Fruit fly (Drosophila melanogaster) whole organism, pupa: ENCODE results near the gene CG31178.
A peak's percentile ranks its signal among the peaks of the same experiment; 100 is the strongest.

Source experiments
- CG10348 ChIP-seq: fragments of 200-800 bp; sonication (Bioruptor generic); IDR thresholded peaks from 2 replicates; pipeline ENCODE4 v1.3.6; 2022; ENCODE audit warnings: missing biosample characterization, missing genetic modification characterization
- CG12605 ChIP-seq: fragments of 200-800 bp; sonication (Bioruptor generic); IDR thresholded peaks from 2 replicates; pipeline ENCODE4 v1.3.6; 2022; ENCODE audit warnings: missing biosample characterization, missing genetic modification characterization
- CG13204 ChIP-seq: fragments of 200-800 bp; sonication (Bioruptor generic); optimal IDR thresholded peaks from 2 replicates; lab custom pipeline; 2018; ENCODE audit warnings: missing biosample characterization, mild to moderate bottlenecking, missing genetic modification characterization, moderate library complexity
- CG14655 ChIP-seq: fragments of 200-800 bp; sonication (Bioruptor generic); optimal IDR thresholded peaks from 3 replicates; lab custom pipeline; 2017; ENCODE audit warnings: mild to moderate bottlenecking, missing biosample characterization, missing genetic modification reagents, missing genetic modification characterization
- CG15710 ChIP-seq: fragments of 200-800 bp; sonication (Bioruptor generic); optimal IDR thresholded peaks from 2 replicates; lab custom pipeline; 2018; ENCODE audit warnings: missing biosample characterization, mild to moderate bottlenecking, missing genetic modification characterization, moderate library complexity
- CG17806 ChIP-seq: fragments of 200-800 bp; sonication (Bioruptor generic); optimal IDR thresholded peaks from 2 replicates; lab custom pipeline; 2018; ENCODE audit warnings: missing biosample characterization, mild to moderate bottlenecking, missing genetic modification characterization, moderate library complexity
- CG32121 ChIP-seq: fragments of 200-800 bp; sonication (Bioruptor generic); IDR thresholded peaks from 2 replicates; pipeline ENCODE4 v1.3.6; 2022; ENCODE audit warnings: missing biosample characterization, missing genetic modification characterization
- CG34367 ChIP-seq: fragments of 200-800 bp; sonication (Bioruptor generic); optimal IDR thresholded peaks from 2 replicates; lab custom pipeline; 2018; ENCODE audit warnings: missing biosample characterization, mild to moderate bottlenecking, missing genetic modification characterization
- CG4496 ChIP-seq: fragments of 200-800 bp; sonication (Bioruptor generic); IDR thresholded peaks from 3 replicates; pipeline ENCODE4 v1.3.6; 2022; ENCODE audit warnings: missing biosample characterization, missing genetic modification characterization
- CG8159 ChIP-seq: fragments of 200-800 bp; sonication (Bioruptor generic); optimal IDR thresholded peaks from 3 replicates; lab custom pipeline; 2018; ENCODE audit warnings: missing biosample characterization, mild to moderate bottlenecking, missing genetic modification characterization, moderate library complexity
- CG8301 ChIP-seq: fragments of 200-800 bp; sonication (Bioruptor generic); optimal IDR thresholded peaks from 2 replicates; lab custom pipeline; 2018; ENCODE audit warnings: missing biosample characterization, mild to moderate bottlenecking, missing genetic modification characterization
- CG9948 ChIP-seq: fragments of 200-800 bp; sonication (Bioruptor generic); optimal IDR thresholded peaks from 2 replicates; lab custom pipeline; 2018; ENCODE audit warnings: missing biosample characterization, mild to moderate bottlenecking, missing genetic modification characterization, moderate library complexity
- D1 ChIP-seq: fragments of 200-800 bp; sonication (Bioruptor generic); optimal IDR thresholded peaks from 2 replicates; lab custom pipeline; 2018; ENCODE audit warnings: missing biosample characterization, mild to moderate bottlenecking, missing genetic modification characterization, moderate library complexity
- EcR ChIP-seq: fragments of 200-800 bp; sonication (Bioruptor generic); optimal IDR thresholded peaks from 3 replicates; lab custom pipeline; 2019; ENCODE audit warnings: missing biosample characterization, missing genetic modification characterization, mild to moderate bottlenecking, moderate library complexity, missing genetic modification reagents
- Ets98B ChIP-seq: fragments of 200-800 bp; sonication (Bioruptor generic); IDR thresholded peaks from 2 replicates; pipeline ENCODE4 v1.3.6; 2022; ENCODE audit warnings: missing biosample characterization, missing genetic modification characterization
- Pif1A ChIP-seq: fragments of 200-800 bp; sonication (Bioruptor generic); optimal IDR thresholded peaks from 3 replicates; lab custom pipeline; 2016; ENCODE audit warnings: missing biosample characterization, missing genetic modification characterization
- Pif1B ChIP-seq: fragments of 200-800 bp; sonication (Bioruptor generic); optimal IDR thresholded peaks from 3 replicates; lab custom pipeline; 2016; ENCODE audit warnings: missing biosample characterization, missing genetic modification characterization
- Snoo ChIP-seq: fragments of 200-800 bp; sonication (Bioruptor generic); optimal IDR thresholded peaks from 3 replicates; lab custom pipeline; 2017; ENCODE audit warnings: missing biosample characterization, mild to moderate bottlenecking, missing genetic modification characterization, inconsistent platforms
- fd96Ca ChIP-seq: fragments of 200-800 bp; sonication (Bioruptor generic); IDR thresholded peaks from 3 replicates; pipeline ENCODE4 v1.3.6; 2022; ENCODE audit warnings: missing biosample characterization, missing genetic modification characterization
- gl ChIP-seq: fragments of 200-800 bp; sonication (Bioruptor generic); optimal IDR thresholded peaks from 2 replicates; lab custom pipeline; 2018; ENCODE audit warnings: missing biosample characterization, mild to moderate bottlenecking, missing genetic modification characterization
- rn ChIP-seq: fragments of 200-800 bp; sonication (Bioruptor generic); IDR thresholded peaks from 2 replicates; pipeline ENCODE4 v1.3.6; 2022; ENCODE audit warnings: missing biosample characterization, missing genetic modification characterization

Gene CG31178

dm6 chr3R:21888696-21889602 is 15.4 kb downstream of the CG31178 start, which contains the start of gene CG43844:
TSS of gene CG43844 (plus strand) at chr3R:21889539.
- no peak for TF ChIP-seq gl (tag; lab: Kevin White, UChicago)
- TF ChIP-seq rn (GFP tag; lab: Robert Waterston, UW), result no peak
- no peak for TF ChIP-seq CG12605 (GFP tag; lab: Robert Waterston, UW)
- TF ChIP-seq Pif1B (GFP tag; lab: Kevin White, UChicago), result no peak
- no peak for TF ChIP-seq EcR (GFP tag; lab: Kevin White, UChicago)
- TF ChIP-seq CG32121 (GFP tag; lab: Robert Waterston, UW), result no peak
- TF ChIP-seq CG9948, result no peak
- no peak for TF ChIP-seq D1 (tag; lab: Kevin White, UChicago)
- no peak for TF ChIP-seq CG15710 (tag; lab: Kevin White, UChicago)
- no peak for TF ChIP-seq Snoo
- no peak for TF ChIP-seq CG8301 (tag; lab: Kevin White, UChicago)
- TF ChIP-seq CG10348, result no peak
- no peak for TF ChIP-seq CG34367 (tag; lab: Kevin White, UChicago)
- TF ChIP-seq CG17806, result no peak
- no peak for TF ChIP-seq CG8159
- TF ChIP-seq CG14655, result no peak
- no peak for TF ChIP-seq Ets98B (GFP tag; lab: Robert Waterston, UW)
- no peak for TF ChIP-seq CG4496 (GFP tag; lab: Robert Waterston, UW)
- TF ChIP-seq fd96Ca, result no peak
- TF ChIP-seq Pif1A (GFP tag; lab: Kevin White, UChicago), result no peak

DNA sequence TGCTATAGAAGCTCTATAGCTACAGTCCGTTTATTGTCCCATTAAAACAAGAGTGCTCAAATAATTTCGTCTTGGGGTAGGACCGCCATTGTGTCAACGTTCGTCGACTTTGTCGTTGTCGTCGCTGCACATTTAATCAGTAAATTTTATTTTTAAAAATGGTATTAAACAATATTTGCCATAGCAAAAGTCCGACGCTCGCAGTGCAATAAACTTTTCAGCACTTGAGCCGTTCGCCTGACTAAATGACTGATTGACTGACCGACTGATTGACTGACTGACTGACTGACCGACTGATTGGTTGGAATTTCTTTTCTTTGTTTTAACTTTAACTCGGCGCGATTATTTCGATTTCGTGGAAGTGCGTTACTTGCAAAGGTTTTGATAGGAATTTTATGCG is 16.4 kb downstream of the CG31178 start:
- TF ChIP-seq CG13204 (GFP tag; lab: Kevin White, UChicago) (peak; percentile 0), EcR (GFP tag; lab: Kevin White, UChicago) (peak; percentile 96), CG10348 (no peak)

dm6 chr3R:21890739-21891138 is 17.2 kb downstream of the CG31178 start:
- TF ChIP-seq CG15710 (tag; lab: Kevin White, UChicago) (no peak), CG14655 (peak; percentile 32), EcR (GFP tag; lab: Kevin White, UChicago) (peak; percentile 89), rn (GFP tag; lab: Robert Waterston, UW) (0 out of 2 replicates have a peak, but pooled peaks have one; percentile 16)

DNA sequence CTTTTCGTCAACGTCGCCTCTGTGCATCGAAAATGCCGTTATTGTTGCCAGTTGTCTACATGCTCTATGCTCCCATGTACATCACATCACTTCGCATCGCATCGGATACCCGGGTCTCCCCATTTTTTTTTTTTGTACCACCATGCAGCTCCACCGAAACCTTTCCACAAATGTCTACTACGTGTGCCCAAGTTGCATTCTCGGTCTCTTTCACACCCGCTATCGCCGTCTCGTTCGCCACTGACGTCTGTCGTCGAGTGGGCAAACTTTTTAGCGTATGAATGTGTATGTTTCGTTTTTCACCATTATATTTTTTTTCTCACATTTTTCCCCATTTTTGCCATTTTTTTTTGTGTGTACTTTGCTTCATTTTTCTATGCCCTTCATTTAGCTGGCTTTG is 18.9 kb downstream of the CG31178 start:
- TF ChIP-seq EcR (GFP tag; lab: Kevin White, UChicago) (no peak), Pif1B (GFP tag; lab: Kevin White, UChicago) (peak; percentile 11), CG12605 (GFP tag; lab: Robert Waterston, UW) (no peak), Ets98B (GFP tag; lab: Robert Waterston, UW) (no peak), D1 (tag; lab: Kevin White, UChicago) (no peak), Pif1A (GFP tag; lab: Kevin White, UChicago) (no peak), CG8301 (tag; lab: Kevin White, UChicago) (no peak), rn (GFP tag; lab: Robert Waterston, UW) (no peak), CG4496 (GFP tag; lab: Robert Waterston, UW) (peak; percentile 40; the same call in 1 of the 3 replicates), Snoo (no peak), CG10348 (no peak), CG14655 (no peak), CG9948 (no peak), CG17806 (no peak), CG32121 (GFP tag; lab: Robert Waterston, UW) (no peak), CG8159 (no peak), fd96Ca (no peak), CG34367 (tag; lab: Kevin White, UChicago) (no peak), CG15710 (tag; lab: Kevin White, UChicago) (peak; percentile 2), CG13204 (GFP tag; lab: Kevin White, UChicago) (peak; percentile 51), gl (tag; lab: Kevin White, UChicago) (peak; percentile 8)

DNA sequence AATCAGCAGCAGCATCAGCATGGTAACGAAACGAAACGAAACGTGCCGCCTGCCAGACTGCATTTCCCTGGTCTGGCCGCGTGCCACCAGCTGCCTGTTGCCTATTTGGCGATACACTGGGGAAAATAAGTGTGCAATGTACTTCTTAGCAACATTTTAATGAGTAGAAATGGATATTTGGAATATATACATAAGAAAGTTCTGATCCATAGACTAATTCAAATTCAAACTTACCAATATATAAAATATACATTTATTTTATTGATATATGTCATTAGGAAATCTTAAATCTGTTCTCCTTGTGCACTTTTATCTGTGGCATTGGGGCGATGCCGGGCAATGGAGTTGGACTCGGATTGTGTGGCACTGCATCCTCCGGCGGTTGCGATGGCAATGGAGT is 20.4 kb downstream of the CG31178 start:
- peak; percentile 92 for TF ChIP-seq CG8301 (tag; lab: Kevin White, UChicago)
- TF ChIP-seq Snoo, result peak; percentile 32
- peak; percentile 84 for TF ChIP-seq CG12605 (GFP tag; lab: Robert Waterston, UW)
- peak; percentile 78 for TF ChIP-seq rn (GFP tag; lab: Robert Waterston, UW)
- peak; percentile 42 for TF ChIP-seq EcR (GFP tag; lab: Kevin White, UChicago)
- TF ChIP-seq CG13204 (GFP tag; lab: Kevin White, UChicago), result peak; percentile 59
- peak; percentile 85 for TF ChIP-seq CG17806
- TF ChIP-seq Ets98B (GFP tag; lab: Robert Waterston, UW), result peak; percentile 85
- peak; percentile 80 for TF ChIP-seq D1 (tag; lab: Kevin White, UChicago)
- TF ChIP-seq CG4496 (GFP tag; lab: Robert Waterston, UW), result peak; percentile 90
- TF ChIP-seq CG9948, result peak; percentile 87
- peak; percentile 62 for TF ChIP-seq gl (tag; lab: Kevin White, UChicago)
- peak; percentile 68; the same call in 2 of the 3 replicates for TF ChIP-seq fd96Ca
- 0 out of 2 replicates have a peak, but pooled peaks have one; percentile 29 for TF ChIP-seq CG10348
- TF ChIP-seq CG8159, result peak; percentile 85
- TF ChIP-seq CG15710 (tag; lab: Kevin White, UChicago), result peak; percentile 80
- peak; percentile 72 for TF ChIP-seq Pif1B (GFP tag; lab: Kevin White, UChicago)
- TF ChIP-seq CG14655, result peak; percentile 93
- TF ChIP-seq Pif1A (GFP tag; lab: Kevin White, UChicago), result peak; percentile 81
- TF ChIP-seq CG32121 (GFP tag; lab: Robert Waterston, UW), result peak; percentile 86
- peak; percentile 78 for TF ChIP-seq CG34367 (tag; lab: Kevin White, UChicago)
